Worm (Caenorhabditis elegans) whole organism, late embryonic: ENCODE measurements around the gene F02D10.2.

Source experiments
- ama-1 ChIP-seq: fragments of 150-350 bp; optimal IDR thresholded peaks from 2 replicates; lab custom pipeline; 2014
- elt-4 ChIP-seq: sonication (generic microtip); optimal IDR thresholded peaks from 2 replicates; lab custom pipeline; 2016; ENCODE audit warnings: missing genetic modification characterization, missing compliant biosample characterization

- TF ChIP-seq ama-1 (lab: Kevin White, UChicago) (no peak), elt-4 (no peak)
Observed at ce11 chrX:13471855-13472254, 8.2 kb upstream of the F02D10.2 start, which contains the start of gene tre-4.
